Worm (Caenorhabditis elegans) whole organism, L4 larva: ENCODE data around the gene sre-34.

Experiments used
- Y5F2A.4 ChIP-seq: fragments of 200-800 bp; sonication (Bioruptor generic); optimal IDR thresholded peaks from 2 replicates; lab custom pipeline; 2018; ENCODE audit warnings: mild to moderate bottlenecking, missing genetic modification characterization, missing compliant biosample characterization
- ZK337.2 ChIP-seq: fragments of 200-800 bp; sonication (Bioruptor generic); IDR thresholded peaks from 2 replicates; pipeline ENCODE4 v1.3.6; 2022; ENCODE audit warnings: missing genetic modification reagents, missing genetic modification characterization, missing compliant biosample characterization
- ama-1 ChIP-seq: fragments of 150-350 bp; optimal IDR thresholded peaks from 2 replicates; lab custom pipeline; 2014; ENCODE audit warnings: inconsistent platforms, mixed read lengths
- ceh-28 ChIP-seq: fragments of 150-350 bp; optimal IDR thresholded peaks from 2 replicates; lab custom pipeline; 2014; ENCODE audit warnings: missing biosample characterization, missing genetic modification reagents, missing genetic modification characterization
- ceh-62 ChIP-seq: sonication (generic microtip); optimal IDR thresholded peaks from 2 replicates; lab custom pipeline; 2017; ENCODE audit warnings: missing biosample characterization, missing genetic modification characterization
- fos-1 ChIP-seq: fragments of 150-350 bp; optimal IDR thresholded peaks from 2 replicates; lab custom pipeline; 2014; ENCODE audit warnings: missing biosample characterization, missing genetic modification characterization
- lin-38 ChIP-seq: fragments of 200-800 bp; sonication (Bioruptor generic); IDR thresholded peaks from 2 replicates; pipeline ENCODE4 v1.3.6; 2022; ENCODE audit warnings: missing genetic modification reagents, missing genetic modification characterization, missing compliant biosample characterization
- lir-3 ChIP-seq: sonication (generic microtip); optimal IDR thresholded peaks from 2 replicates; lab custom pipeline; 2016; ENCODE audit warnings: mild to moderate bottlenecking, missing genetic modification characterization, missing compliant biosample characterization
- snpc-4 ChIP-seq: fragments of 150-350 bp; optimal IDR thresholded peaks from 2 replicates; lab custom pipeline; 2014; ENCODE audit warnings: missing biosample characterization, missing genetic modification characterization
- unc-39 ChIP-seq: sonication (generic microtip); optimal IDR thresholded peaks from 2 replicates; lab custom pipeline; 2017; ENCODE audit warnings: missing biosample characterization, missing genetic modification characterization
- unc-62 ChIP-seq, 3 experiments: fragments of 150-350 bp in 1 of 3; sonication (generic microtip); optimal IDR thresholded peaks in 2 of 3; peaks in 1 of 3; 1 replicate in 1 of 3; 2 replicates in 2 of 3; lab custom pipeline; 2014 to 2017; ENCODE audit warnings: missing biosample characterization in 3 of 3, missing genetic modification characterization in 3 of 3, missing genetic modification reagents in 3 of 3, missing genotype in 1 of 3
- vab-7 ChIP-seq: fragments of 200-800 bp; sonication (Bioruptor generic); IDR thresholded peaks from 2 replicates; pipeline ENCODE4 v1.3.6; 2022; ENCODE audit warnings: missing genetic modification reagents, missing genetic modification characterization, missing compliant biosample characterization

ce11 chrII:12496981-12497380 lies 47.0 kb downstream of the sre-34 start, which contains the start of gene T21B4.3:
- TF ChIP-seq ceh-62 (no peak), fos-1 (tag; lab: Kevin White, UChicago) (no peak), ceh-28 (tag; lab: Kevin White, UChicago) (no peak), lir-3 (tag; lab: Kevin White, UChicago) (no peak), snpc-4 (no peak), unc-39 (no peak), Y5F2A.4 (GFP tag; lab: Kevin White, UChicago) (no peak), vab-7 (GFP tag; lab: Robert Waterston, UW) (no peak), ZK337.2 (no peak), unc-62 (GFP tag; optimal IDR thresholded peaks at IDR 0.05 in 1 of 2; lab: Kevin White, UChicago) (no peak), unc-62 (tag; optimal IDR thresholded peaks at IDR 0.05; lab: Kevin White, UChicago) (no peak), ama-1 (lab: Kevin White, UChicago) (no peak), lin-38 (GFP tag; lab: Robert Waterston, UW) (no peak)
